Fruit fly (Drosophila melanogaster): ENCODE results near the gene Tango14.

Tango14 gene

DNA sequence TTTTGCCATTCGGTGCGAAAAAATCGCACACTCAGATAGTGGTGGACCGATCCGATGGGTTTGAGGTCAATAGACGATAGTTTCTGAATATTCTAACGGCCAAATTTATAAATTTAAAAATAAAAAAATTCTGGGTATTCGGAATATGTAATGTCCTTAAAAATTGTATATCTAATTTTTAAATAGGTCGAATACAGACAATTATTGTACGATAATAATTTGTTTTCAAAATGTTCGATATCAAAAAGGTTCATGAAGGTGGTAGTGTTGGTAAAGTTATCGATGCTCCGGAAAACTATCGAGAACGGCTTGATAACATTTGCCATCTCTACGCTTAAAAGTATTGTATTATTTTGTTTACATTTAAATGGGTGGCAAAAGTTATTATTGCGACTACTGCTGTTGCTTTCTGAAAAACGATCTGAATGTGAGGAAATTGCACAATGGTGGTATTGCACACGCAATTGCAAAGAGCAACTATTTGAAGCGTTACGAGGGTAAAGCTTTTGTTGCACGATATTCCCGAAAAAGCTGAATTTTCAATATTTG lies 11.5 kb downstream of the Tango14 start, which contains the start of the genes CG31922 and Plap (continued):
- TF ChIP-seq Mrtf (GFP tag; IDR thresholded peaks at IDR 0.05) (no peak), fru (optimal IDR thresholded peaks at IDR 0.05) (no peak), ewg (GFP tag; optimal IDR thresholded peaks at IDR 0.05) (no peak), slbo (GFP tag; IDR thresholded peaks at IDR 0.05) (peak; percentile 80), YL-1 (GFP tag; optimal IDR thresholded peaks at IDR 0.05) (peak; percentile 74), ftz-f1 (GFP tag; optimal IDR thresholded peaks at IDR 0.05) (peak; percentile 68), CG2116 (GFP tag; optimal IDR thresholded peaks at IDR 0.05) (peak; percentile 74), dmrt99B (tag; optimal IDR thresholded peaks at IDR 0.05) (no peak), Max (GFP tag; optimal IDR thresholded peaks at IDR 0.05) (peak; percentile 76), pfk (GFP tag; optimal IDR thresholded peaks at IDR 0.05) (no peak), otp (GFP tag; IDR thresholded peaks at IDR 0.05) (no peak), CG18599 (GFP tag; optimal IDR thresholded peaks at IDR 0.05) (peak; percentile 60), CG6689 (GFP tag; IDR thresholded peaks at IDR 0.05) (0 out of 2 replicates have a peak, but pooled peaks have one; percentile 37), CG31388 (GFP tag; optimal IDR thresholded peaks at IDR 0.05) (no peak), Ets97D (GFP tag; optimal IDR thresholded peaks at IDR 0.05) (peak; percentile 75), CG18262 (tag; optimal IDR thresholded peaks at IDR 0.05) (peak; percentile 69), tgo (GFP tag; IDR thresholded peaks at IDR 0.05) (peak; percentile 61; the same call in 1 of the 3 replicates), sim (GFP tag; IDR thresholded peaks at IDR 0.05) (no peak), CG10274 (GFP tag; optimal IDR thresholded peaks at IDR 0.05) (no peak), repo (GFP tag; optimal IDR thresholded peaks at IDR 0.05) (peak; percentile 7), CG13775 (GFP tag; optimal IDR thresholded peaks at IDR 0.05) (peak; percentile 80), hbn (GFP tag; IDR thresholded peaks at IDR 0.05; ENCODE audit: partially characterized antibody) (peak; percentile 93), Atf-2 (GFP tag; optimal IDR thresholded peaks at IDR 0.05) (peak; percentile 32), CG3281 (GFP tag; optimal IDR thresholded peaks at IDR 0.05) (peak; percentile 63), CG16779 (GFP tag; IDR thresholded peaks at IDR 0.05) (no peak), kni (GFP tag; optimal IDR thresholded peaks at IDR 0.05) (peak; percentile 14), slou (GFP tag; optimal IDR thresholded peaks at IDR 0.05) (peak; percentile 68), CG8924 (tag; optimal IDR thresholded peaks at IDR 0.05) (peak; percentile 68), sisA (GFP tag; IDR thresholded peaks at IDR 0.05) (no peak), CG2120 (GFP tag; optimal IDR thresholded peaks at IDR 0.05) (peak; percentile 87), scrt (GFP tag; optimal IDR thresholded peaks at IDR 0.05) (no peak), CG11723 (GFP tag; optimal IDR thresholded peaks at IDR 0.05) (no peak), prd (optimal IDR thresholded peaks at IDR 0.05) (no peak), prd (GFP tag; IDR thresholded peaks at IDR 0.05) (peak; percentile 74; the same call in 2 of the 3 replicates), CG12744 (GFP tag; optimal IDR thresholded peaks at IDR 0.05) (peak; percentile 67), Fer2 (tag; optimal IDR thresholded peaks at IDR 0.05) (peak; percentile 66), CG11504 (tag; optimal IDR thresholded peaks at IDR 0.05) (no peak), tx (GFP tag; optimal IDR thresholded peaks at IDR 0.05) (peak; percentile 41), CG6654 (GFP tag; optimal IDR thresholded peaks at IDR 0.05) (no peak), Fer3 (tag; optimal IDR thresholded peaks at IDR 0.05) (peak; percentile 58), Xrp1 (GFP tag; IDR thresholded peaks at IDR 0.05) (peak; percentile 72), Ada2b (GFP tag; IDR thresholded peaks at IDR 0.05) (no peak), vnd (GFP tag; IDR thresholded peaks at IDR 0.05; ENCODE audit: partially characterized antibody) (peak; percentile 91), ato (GFP tag; IDR thresholded peaks at IDR 0.05; ENCODE audit: partially characterized antibody) (peak; percentile 53), Bdp1 (GFP tag; optimal IDR thresholded peaks at IDR 0.05) (peak; percentile 64), gsb-n (tag; optimal IDR thresholded peaks at IDR 0.05) (no peak), mam (GFP tag; optimal IDR thresholded peaks at IDR 0.05) (peak; percentile 76), gcm2 (GFP tag; optimal IDR thresholded peaks at IDR 0.05) (no peak), Hr51 (GFP tag; optimal IDR thresholded peaks at IDR 0.05) (peak in 1 of 2 experiments; percentile 65), bsh (GFP tag; optimal IDR thresholded peaks at IDR 0.05) (peak in 1 of 2 experiments; percentile 48), tap (tag; optimal IDR thresholded peaks at IDR 0.05) (no peak)
